Fruit fly (Drosophila melanogaster) whole organism, adult: ENCODE results near the gene Osi2.

ENCODE experiments used
- CG11617 ChIP-seq: fragments of 200-800 bp; sonication (Bioruptor generic); optimal IDR thresholded peaks from 2 replicates; lab custom pipeline; 2017; ENCODE audit warnings: mild to moderate bottlenecking, missing biosample characterization, missing genetic modification reagents, missing genetic modification characterization
- CG12768 ChIP-seq: fragments of 200-800 bp; sonication (Bioruptor generic); optimal IDR thresholded peaks from 2 replicates; lab custom pipeline; 2017; ENCODE audit warnings: missing biosample characterization, missing genetic modification characterization, mild to moderate bottlenecking, moderate library complexity, missing genetic modification reagents
- CG7045 ChIP-seq: fragments of 200-800 bp; sonication (Bioruptor generic); optimal IDR thresholded peaks from 2 replicates; lab custom pipeline; 2017; ENCODE audit warnings: missing biosample characterization, mild to moderate bottlenecking, missing genetic modification characterization
- CG7101 ChIP-seq: fragments of 200-800 bp; sonication (Bioruptor generic); optimal IDR thresholded peaks from 2 replicates; lab custom pipeline; 2018; ENCODE audit warnings: missing biosample characterization, mild to moderate bottlenecking, missing genetic modification characterization, moderate library complexity
- Crg-1 ChIP-seq: fragments of 200-800 bp; sonication (Bioruptor generic); optimal IDR thresholded peaks from 2 replicates; lab custom pipeline; 2016; ENCODE audit warnings: missing biosample characterization, missing genetic modification characterization
- Hr96 ChIP-seq: fragments of 200-800 bp; sonication (Bioruptor generic); optimal IDR thresholded peaks from 2 replicates; lab custom pipeline; 2016; ENCODE audit warnings: missing biosample characterization, missing genetic modification characterization
- Mnt ChIP-seq: fragments of 200-800 bp; sonication (Bioruptor generic); optimal IDR thresholded peaks from 2 replicates; lab custom pipeline; 2016; ENCODE audit warnings: missing biosample characterization, mild to moderate bottlenecking, missing genetic modification characterization
- bab1 ChIP-seq: fragments of 200-800 bp; sonication (Bioruptor generic); optimal IDR thresholded peaks from 3 replicates; lab custom pipeline; 2019; ENCODE audit warnings: missing biosample characterization, mild to moderate bottlenecking, missing genetic modification characterization, moderate library complexity
- cic ChIP-seq: fragments of 200-800 bp; sonication (Bioruptor generic); optimal IDR thresholded peaks from 2 replicates; lab custom pipeline; 2017; ENCODE audit warnings: missing biosample characterization, mild to moderate bottlenecking, missing genetic modification characterization, moderate library complexity
- cnc ChIP-seq, 2 experiments: fragments of >200 bp; optimal IDR thresholded peaks; 2 replicates each; lab custom pipeline; 2017
- kay ChIP-seq: fragments of 200-800 bp; sonication (Bioruptor generic); peaks from one replicate; lab custom pipeline; 2016; ENCODE audit warnings: missing biosample characterization, missing genetic modification characterization, borderline replicate concordance
- toe ChIP-seq: fragments of 200-800 bp; sonication (Bioruptor generic); optimal IDR thresholded peaks from 2 replicates; lab custom pipeline; 2016; ENCODE audit warnings: missing biosample characterization, missing genetic modification characterization

DNA sequence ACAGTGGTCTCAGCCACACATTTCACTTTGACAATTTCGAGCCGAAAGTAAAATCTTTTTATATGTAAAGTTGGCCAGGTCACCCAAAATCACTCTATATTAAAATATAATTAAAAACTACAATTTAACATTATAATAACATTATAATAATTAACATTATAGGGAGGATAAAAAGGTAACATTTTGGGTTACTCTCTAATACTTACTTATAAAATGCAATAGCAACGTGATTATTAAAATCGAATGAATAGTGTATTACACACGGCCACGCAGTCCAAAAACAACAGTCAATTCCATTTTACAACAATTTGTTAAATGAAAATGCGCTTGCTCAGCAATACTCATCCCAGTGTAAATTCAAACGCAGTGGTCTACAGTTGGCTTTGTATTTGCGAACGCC lies 12.9 kb downstream of the Osi2 start:
- TF ChIP-seq cnc (optimal IDR thresholded peaks at IDR 0.05; lab: Kevin White, UChicago) = no peak
- TF ChIP-seq toe (GFP tag; lab: Kevin White, UChicago) = no peak
- TF ChIP-seq CG11617 = no peak
- TF ChIP-seq bab1 = no peak
- no peak for TF ChIP-seq kay (GFP tag; lab: Kevin White, UChicago)
- no peak for TF ChIP-seq Crg-1 (GFP tag; lab: Kevin White, UChicago)
- no peak for TF ChIP-seq Hr96 (GFP tag; lab: Kevin White, UChicago)
- no peak for TF ChIP-seq CG7045
- TF ChIP-seq Mnt (GFP tag; lab: Kevin White, UChicago) = no peak
- no peak for TF ChIP-seq CG7101 (tag; lab: Kevin White, UChicago)
- TF ChIP-seq cic (GFP tag; lab: Kevin White, UChicago) = no peak
- no peak for TF ChIP-seq CG12768 (GFP tag; lab: Kevin White, UChicago)
